Worm (Caenorhabditis elegans) whole organism, mixed stage, embryonic: Measurements from ENCODE around the gene unc-46.

ENCODE experiments used
- bed-3 ChIP-seq: fragments of 200-800 bp; sonication (Bioruptor generic); optimal IDR thresholded peaks from 3 replicates; lab custom pipeline; 2018; ENCODE audit warnings: mild to moderate bottlenecking, missing genetic modification characterization, moderate library complexity, missing compliant biosample characterization
- elt-1 ChIP-seq: sonication (generic microtip); optimal IDR thresholded peaks from 2 replicates; lab custom pipeline; 2017; ENCODE audit warnings: missing genetic modification characterization, mild to moderate bottlenecking, missing compliant biosample characterization, antibody characterized with exemption, moderate library complexity, borderline replicate concordance; ENCODE audit not compliant: insufficient read depth
- lin-13 ChIP-seq: fragments of 150-350 bp; optimal IDR thresholded peaks from 2 replicates; lab custom pipeline; 2014; ENCODE audit warnings: missing biosample characterization, missing genetic modification characterization
- lin-32 ChIP-seq: fragments of 200-800 bp; sonication (Bioruptor generic); optimal IDR thresholded peaks from 2 replicates; lab custom pipeline; 2018; ENCODE audit warnings: mild to moderate bottlenecking, missing genetic modification characterization, missing compliant biosample characterization
- lsy-2 ChIP-seq: fragments of 150-350 bp; optimal IDR thresholded peaks from 2 replicates; lab custom pipeline; 2014; ENCODE audit warnings: missing biosample characterization, missing genetic modification characterization
- nhr-237 ChIP-seq: fragments of 150-350 bp; optimal IDR thresholded peaks from 2 replicates; lab custom pipeline; 2014; ENCODE audit warnings: missing biosample characterization, missing genetic modification characterization
- pha-4 ChIP-seq: fragments of 150-350 bp; optimal IDR thresholded peaks from 2 replicates; lab custom pipeline; 2018; ENCODE audit warnings: missing biosample characterization, missing genetic modification reagents, missing genetic modification characterization
- snpc-4 ChIP-seq: fragments of 150-350 bp; optimal IDR thresholded peaks from 2 replicates; lab custom pipeline; 2014; ENCODE audit warnings: missing biosample characterization, missing genetic modification characterization
- sptf-1 ChIP-seq: sonication (generic microtip); optimal IDR thresholded peaks from 2 replicates; lab custom pipeline; 2017; ENCODE audit warnings: mild to moderate bottlenecking, missing genetic modification characterization, moderate library complexity, missing compliant biosample characterization
- unc-39 ChIP-seq: fragments of 150-350 bp; optimal IDR thresholded peaks from 2 replicates; lab custom pipeline; 2014; ENCODE audit warnings: missing biosample characterization, missing genetic modification characterization
- unc-62 ChIP-seq: fragments of 150-350 bp; optimal IDR thresholded peaks from 2 replicates; lab custom pipeline; 2014; ENCODE audit warnings: missing biosample characterization, missing genetic modification reagents, missing genetic modification characterization

ce11 chrV:5132441-5132840 lies 33.6 kb upstream of the unc-46 start, which contains the start of gene F14F9.4:
- TF ChIP-seq unc-62, result no peak
- no peak for TF ChIP-seq lin-13 (tag; lab: Kevin White, UChicago)
- no peak for TF ChIP-seq pha-4 (tag; lab: Kevin White, UChicago)
- no peak for TF ChIP-seq sptf-1 (tag; lab: Kevin White, UChicago)
- no peak for TF ChIP-seq snpc-4 (tag; lab: Kevin White, UChicago)
- TF ChIP-seq elt-1 (tag; lab: Kevin White, UChicago), result no peak
- TF ChIP-seq lsy-2 (tag; lab: Kevin White, UChicago), result no peak
- TF ChIP-seq nhr-237 (tag; lab: Kevin White, UChicago), result no peak
- no peak for TF ChIP-seq bed-3 (GFP tag; lab: Kevin White, UChicago)
- no peak for TF ChIP-seq lin-32 (GFP tag; lab: Kevin White, UChicago)
- TF ChIP-seq unc-39, result no peak
